Worm (Caenorhabditis elegans): Measurements from ENCODE around the gene eef-1B.1.

- TF ChIP-seq lin-13 (GFP tag; optimal IDR thresholded peaks at IDR 0.05), result no peak
- TF ChIP-seq jun-1 (tag; optimal IDR thresholded peaks at IDR 0.05), result no peak
- no peak for TF ChIP-seq daf-8 (GFP tag; IDR thresholded peaks at IDR 0.05)
- no peak for TF ChIP-seq snpc-4 (tag; optimal IDR thresholded peaks at IDR 0.05)
- no peak for TF ChIP-seq nhr-28 (tag; optimal IDR thresholded peaks at IDR 0.05)
- peak in 1 of 2 experiments; percentile 72 for TF ChIP-seq unc-62 (GFP tag; optimal IDR thresholded peaks at IDR 0.05 in 1 of 2)
- TF ChIP-seq unc-62 (tag; optimal IDR thresholded peaks at IDR 0.05), result no peak
- TF ChIP-seq ZK546.5 (tag; optimal IDR thresholded peaks at IDR 0.05), result no peak
- TF ChIP-seq nhr-237 (tag; optimal IDR thresholded peaks at IDR 0.05), result no peak
- no peak for TF ChIP-seq nhr-77 (tag; optimal IDR thresholded peaks at IDR 0.05)
- TF ChIP-seq mdt-29 (GFP tag; IDR thresholded peaks at IDR 0.05), result no peak
- TF ChIP-seq nhr-48 (tag; optimal IDR thresholded peaks at IDR 0.05), result no peak
- no peak for TF ChIP-seq fos-1 (tag; optimal IDR thresholded peaks at IDR 0.05)
- TF ChIP-seq mdl-1 (tag; optimal IDR thresholded peaks at IDR 0.05), result no peak
Measured at ce11 chrIII:7924821-7925220, 48.4 kb downstream of the eef-1B.1 start, which contains the start of gene tag-250.
